Fruit fly (Drosophila melanogaster) whole organism, adult: ENCODE measurements around the gene capt.

Experiments used
- CG11617 ChIP-seq: fragments of 200-800 bp; sonication (Bioruptor generic); optimal IDR thresholded peaks from 2 replicates; lab custom pipeline; 2017; ENCODE audit warnings: mild to moderate bottlenecking, missing biosample characterization, missing genetic modification reagents, missing genetic modification characterization
- CG14711 ChIP-seq: fragments of 200-800 bp; sonication (Bioruptor generic); optimal IDR thresholded peaks from 2 replicates; lab custom pipeline; 2018; ENCODE audit warnings: missing biosample characterization, mild to moderate bottlenecking, missing genetic modification characterization, moderate library complexity
- CG33017 ChIP-seq: fragments of 200-800 bp; sonication (Bioruptor generic); optimal IDR thresholded peaks from 2 replicates; lab custom pipeline; 2018; ENCODE audit warnings: missing biosample characterization, mild to moderate bottlenecking, missing genetic modification characterization, moderate library complexity
- CG7045 ChIP-seq: fragments of 200-800 bp; sonication (Bioruptor generic); optimal IDR thresholded peaks from 2 replicates; lab custom pipeline; 2017; ENCODE audit warnings: missing biosample characterization, mild to moderate bottlenecking, missing genetic modification characterization
- CG7101 ChIP-seq: fragments of 200-800 bp; sonication (Bioruptor generic); optimal IDR thresholded peaks from 2 replicates; lab custom pipeline; 2018; ENCODE audit warnings: missing biosample characterization, mild to moderate bottlenecking, missing genetic modification characterization, moderate library complexity
- Hr96 ChIP-seq: fragments of 200-800 bp; sonication (Bioruptor generic); optimal IDR thresholded peaks from 2 replicates; lab custom pipeline; 2016; ENCODE audit warnings: missing biosample characterization, missing genetic modification characterization
- Mnt ChIP-seq: fragments of 200-800 bp; sonication (Bioruptor generic); optimal IDR thresholded peaks from 2 replicates; lab custom pipeline; 2016; ENCODE audit warnings: missing biosample characterization, mild to moderate bottlenecking, missing genetic modification characterization
- cnc ChIP-seq, 2 experiments: fragments of >200 bp; optimal IDR thresholded peaks; 2 replicates each; lab custom pipeline; 2017
- kay ChIP-seq: fragments of 200-800 bp; sonication (Bioruptor generic); peaks from one replicate; lab custom pipeline; 2016; ENCODE audit warnings: missing biosample characterization, missing genetic modification characterization, borderline replicate concordance
- tj ChIP-seq: fragments of 200-800 bp; sonication (Bioruptor generic); optimal IDR thresholded peaks from 3 replicates; lab custom pipeline; 2017; ENCODE audit warnings: missing biosample characterization, mild to moderate bottlenecking, missing genetic modification characterization, moderate library complexity
- toe ChIP-seq: fragments of 200-800 bp; sonication (Bioruptor generic); optimal IDR thresholded peaks from 2 replicates; lab custom pipeline; 2016; ENCODE audit warnings: missing biosample characterization, missing genetic modification characterization

dm6 chr2L:1203915-1204314, 45.9 kb upstream of the capt start, which contains the start of gene CG14342:
- TF ChIP-seq CG14711 (tag; lab: Kevin White, UChicago) (no peak), CG7045 (no peak), toe (no peak), CG7101 (no peak), Hr96 (GFP tag; lab: Kevin White, UChicago) (no peak), cnc (optimal IDR thresholded peaks at IDR 0.05; lab: Kevin White, UChicago) (no peak), tj (no peak), Mnt (GFP tag; lab: Kevin White, UChicago) (no peak), CG11617 (GFP tag; lab: Kevin White, UChicago) (no peak), CG33017 (no peak), kay (no peak)
